Worm (Caenorhabditis elegans) whole organism, L1 larva: ENCODE measurements around the gene par-1.

Experiments used
- ceh-63 ChIP-seq: fragments of 200-800 bp; sonication (Bioruptor generic); optimal IDR thresholded peaks from 2 replicates; lab custom pipeline; 2018; ENCODE audit warnings: mild to moderate bottlenecking, missing genetic modification characterization, missing compliant biosample characterization
- ceh-82 ChIP-seq, 3 experiments: fragments of 150-350 bp in 1 of 3; sonication (generic microtip) in 2 of 3; optimal IDR thresholded peaks; 2 replicates each; lab custom pipeline; 2014 to 2017; ENCODE audit warnings: missing biosample characterization in 3 of 3, missing genetic modification characterization in 3 of 3
- egl-27 ChIP-seq, 2 experiments: fragments of 150-350 bp in 1 of 2; sonication (generic microtip); optimal IDR thresholded peaks; 3 replicates each; lab custom pipeline; 2017 to 2018; ENCODE audit warnings: missing biosample characterization in 2 of 2, missing genetic modification characterization in 2 of 2, missing genetic modification reagents in 2 of 2
- fos-1 ChIP-seq: fragments of 150-350 bp; optimal IDR thresholded peaks from 2 replicates; lab custom pipeline; 2014; ENCODE audit warnings: missing biosample characterization, missing genetic modification characterization
- isw-1 ChIP-seq: fragments of 200-800 bp; sonication (Bioruptor generic); IDR thresholded peaks from 2 replicates; pipeline ENCODE4 v1.3.6; 2022; ENCODE audit warnings: missing genetic modification characterization, missing compliant biosample characterization
- mdl-1 ChIP-seq, 2 experiments: fragments of 150-350 bp; optimal IDR thresholded peaks; 2 replicates each; lab custom pipeline; 2014 to 2017; ENCODE audit warnings: missing biosample characterization in 2 of 2, missing genetic modification characterization in 2 of 2, inconsistent platforms in 1 of 2
- nhr-11 ChIP-seq: fragments of 150-350 bp; optimal IDR thresholded peaks from 2 replicates; lab custom pipeline; 2014; ENCODE audit warnings: missing biosample characterization, missing genetic modification characterization
- nhr-28 ChIP-seq: fragments of 150-350 bp; optimal IDR thresholded peaks from 2 replicates; lab custom pipeline; 2014; ENCODE audit warnings: missing biosample characterization, missing genetic modification characterization
- skn-1 ChIP-seq: fragments of 150-350 bp; optimal IDR thresholded peaks from 2 replicates; lab custom pipeline; 2014; ENCODE audit warnings: missing biosample characterization, missing genetic modification characterization
- snu-23 ChIP-seq: sonication (generic microtip); optimal IDR thresholded peaks from 2 replicates; lab custom pipeline; 2016; ENCODE audit warnings: missing genetic modification characterization, missing compliant biosample characterization
- unc-130 ChIP-seq: fragments of 150-350 bp; optimal IDR thresholded peaks from 2 replicates; lab custom pipeline; 2017; ENCODE audit warnings: missing biosample characterization, missing genetic modification characterization, inconsistent platforms

DNA sequence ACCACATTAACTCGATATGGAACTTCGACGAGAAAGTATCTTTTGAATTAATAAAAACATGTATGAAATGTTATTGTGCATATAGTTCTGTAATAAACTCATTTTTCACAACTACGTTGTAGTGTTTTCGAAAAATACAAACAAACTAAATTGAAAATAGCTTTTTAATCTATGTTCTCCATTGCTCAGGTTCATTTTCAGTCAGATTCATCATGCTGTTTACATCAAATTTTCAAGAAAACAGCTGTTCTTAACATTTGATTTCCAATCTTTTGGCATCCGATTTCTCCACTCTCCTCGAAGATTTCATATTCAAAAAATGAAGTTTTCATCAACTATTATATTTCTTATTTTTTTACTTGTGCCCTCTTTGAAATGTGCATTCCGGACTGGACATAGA lies 35.1 kb downstream of the par-1 start, which contains the start of gene H39E23.2:
- no peak for TF ChIP-seq egl-27 (tag; optimal IDR thresholded peaks at IDR 0.05; lab: Kevin White, UChicago)
- no peak for TF ChIP-seq isw-1 (GFP tag; lab: Robert Waterston, UW)
- no peak for TF ChIP-seq skn-1 (tag; lab: Kevin White, UChicago)
- no peak for TF ChIP-seq ceh-63 (GFP tag; lab: Kevin White, UChicago)
- no peak for TF ChIP-seq fos-1
- no peak for TF ChIP-seq ceh-82 (tag; optimal IDR thresholded peaks at IDR 0.05; lab: Kevin White, UChicago)
- no peak for TF ChIP-seq mdl-1 (tag; optimal IDR thresholded peaks at IDR 0.05; lab: Kevin White, UChicago)
- TF ChIP-seq unc-130 (tag; lab: Kevin White, UChicago) = no peak
- no peak for TF ChIP-seq nhr-28 (tag; lab: Kevin White, UChicago)
- no peak for TF ChIP-seq snu-23 (GFP tag; lab: Kevin White, UChicago)
- no peak for TF ChIP-seq nhr-11 (tag; lab: Kevin White, UChicago)
